Worm (Caenorhabditis elegans) whole organism, L1 larva: ENCODE results near the gene F07C6.2.

Experiments used
- aly-2 ChIP-seq: fragments of 150-350 bp; optimal IDR thresholded peaks from 2 replicates; lab custom pipeline; 2014; ENCODE audit warnings: missing biosample characterization, missing genetic modification characterization
- fos-1 ChIP-seq: fragments of 150-350 bp; optimal IDR thresholded peaks from 2 replicates; lab custom pipeline; 2014; ENCODE audit warnings: missing biosample characterization, missing genetic modification characterization
- mef-2 ChIP-seq: fragments of 150-350 bp; optimal IDR thresholded peaks from 2 replicates; lab custom pipeline; 2014; ENCODE audit warnings: missing biosample characterization, missing genetic modification characterization
- skn-1 ChIP-seq: fragments of 150-350 bp; optimal IDR thresholded peaks from 2 replicates; lab custom pipeline; 2014; ENCODE audit warnings: missing biosample characterization, missing genetic modification characterization

ce11 chrIV:12789088-12789487 is 1.9 kb upstream of the F07C6.2 start, which contains the start of gene F07C6.3:
- no peak for TF ChIP-seq mef-2 (tag; lab: Kevin White, UChicago)
- no peak for TF ChIP-seq skn-1 (tag; lab: Kevin White, UChicago)
- no peak for TF ChIP-seq aly-2
- no peak for TF ChIP-seq fos-1
